Worm (Caenorhabditis elegans) whole organism, mixed stage, embryonic: ENCODE results near the gene thk-1.

Experiments used
- ceh-43 ChIP-seq: fragments of 200-800 bp; sonication (Bioruptor generic); optimal IDR thresholded peaks from 2 replicates; lab custom pipeline; 2018; ENCODE audit warnings: mild to moderate bottlenecking, missing genetic modification characterization, moderate library complexity, missing compliant biosample characterization
- ham-2 ChIP-seq: fragments of 200-800 bp; sonication (Bioruptor generic); optimal IDR thresholded peaks from 2 replicates; lab custom pipeline; 2018; ENCODE audit warnings: mild to moderate bottlenecking, missing genetic modification characterization, missing compliant biosample characterization
- lin-32 ChIP-seq: fragments of 200-800 bp; sonication (Bioruptor generic); optimal IDR thresholded peaks from 2 replicates; lab custom pipeline; 2018; ENCODE audit warnings: mild to moderate bottlenecking, missing genetic modification characterization, missing compliant biosample characterization
- mep-1 ChIP-seq: fragments of 150-350 bp; optimal IDR thresholded peaks from 2 replicates; lab custom pipeline; 2017; ENCODE audit warnings: missing biosample characterization, missing genetic modification reagents, missing genetic modification characterization, inconsistent platforms
- mls-2 ChIP-seq: sonication (generic microtip); optimal IDR thresholded peaks from 2 replicates; lab custom pipeline; 2016; ENCODE audit warnings: mild to moderate bottlenecking, missing genetic modification characterization, moderate library complexity, missing compliant biosample characterization
- nhr-12 ChIP-seq: fragments of 150-350 bp; optimal IDR thresholded peaks from 2 replicates; lab custom pipeline; 2014; ENCODE audit warnings: missing biosample characterization, missing genetic modification characterization
- nhr-28 ChIP-seq: fragments of 150-350 bp; optimal IDR thresholded peaks from 2 replicates; lab custom pipeline; 2014; ENCODE audit warnings: missing biosample characterization, missing genetic modification characterization
- pha-4 ChIP-seq: fragments of 150-350 bp; optimal IDR thresholded peaks from 2 replicates; lab custom pipeline; 2018; ENCODE audit warnings: missing biosample characterization, missing genetic modification reagents, missing genetic modification characterization
- sptf-1 ChIP-seq: sonication (generic microtip); optimal IDR thresholded peaks from 2 replicates; lab custom pipeline; 2017; ENCODE audit warnings: mild to moderate bottlenecking, missing genetic modification characterization, moderate library complexity, missing compliant biosample characterization
- unc-39 ChIP-seq: fragments of 150-350 bp; optimal IDR thresholded peaks from 2 replicates; lab custom pipeline; 2014; ENCODE audit warnings: missing biosample characterization, missing genetic modification characterization
- unc-62 ChIP-seq: fragments of 150-350 bp; optimal IDR thresholded peaks from 2 replicates; lab custom pipeline; 2014; ENCODE audit warnings: missing biosample characterization, missing genetic modification reagents, missing genetic modification characterization
- ztf-11 ChIP-seq: fragments of 150-350 bp; optimal IDR thresholded peaks from 2 replicates; lab custom pipeline; 2014; ENCODE audit warnings: missing biosample characterization, missing genetic modification characterization

ce11 chrIV:10286655-10287054, 5.3 kb upstream of the thk-1 start, which contains the start of gene ebax-1:
- TF ChIP-seq lin-32 (GFP tag; lab: Kevin White, UChicago) = no peak
- no peak for TF ChIP-seq sptf-1
- no peak for TF ChIP-seq unc-62 (GFP tag; lab: Kevin White, UChicago)
- no peak for TF ChIP-seq pha-4 (tag; lab: Kevin White, UChicago)
- TF ChIP-seq nhr-28 (tag; lab: Kevin White, UChicago) = no peak
- no peak for TF ChIP-seq unc-39 (tag; lab: Kevin White, UChicago)
- TF ChIP-seq ceh-43 (GFP tag; lab: Kevin White, UChicago) = no peak
- TF ChIP-seq nhr-12 (tag; lab: Kevin White, UChicago) = no peak
- no peak for TF ChIP-seq ham-2
- TF ChIP-seq mep-1 (tag; lab: Kevin White, UChicago) = no peak
- no peak for TF ChIP-seq ztf-11 (tag; lab: Kevin White, UChicago)
- no peak for TF ChIP-seq mls-2 (tag; lab: Kevin White, UChicago)
